Worm (Caenorhabditis elegans) whole organism, mixed stage, embryonic: Measurements from ENCODE around the gene F22B8.3.

ENCODE experiments used
- ceh-83 ChIP-seq: fragments of 200-800 bp; sonication (Bioruptor generic); optimal IDR thresholded peaks from 2 replicates; lab custom pipeline; 2018; ENCODE audit warnings: mild to moderate bottlenecking, missing genetic modification characterization, missing compliant biosample characterization
- lin-32 ChIP-seq: fragments of 200-800 bp; sonication (Bioruptor generic); optimal IDR thresholded peaks from 2 replicates; lab custom pipeline; 2018; ENCODE audit warnings: mild to moderate bottlenecking, missing genetic modification characterization, missing compliant biosample characterization
- nhr-12 ChIP-seq: fragments of 150-350 bp; optimal IDR thresholded peaks from 2 replicates; lab custom pipeline; 2014; ENCODE audit warnings: missing biosample characterization, missing genetic modification characterization
- tbx-8 ChIP-seq: fragments of 200-800 bp; sonication (Bioruptor generic); optimal IDR thresholded peaks from 2 replicates; lab custom pipeline; 2018; ENCODE audit warnings: mild to moderate bottlenecking, missing genetic modification characterization, moderate library complexity, missing compliant biosample characterization

Gene F22B8.3

DNA sequence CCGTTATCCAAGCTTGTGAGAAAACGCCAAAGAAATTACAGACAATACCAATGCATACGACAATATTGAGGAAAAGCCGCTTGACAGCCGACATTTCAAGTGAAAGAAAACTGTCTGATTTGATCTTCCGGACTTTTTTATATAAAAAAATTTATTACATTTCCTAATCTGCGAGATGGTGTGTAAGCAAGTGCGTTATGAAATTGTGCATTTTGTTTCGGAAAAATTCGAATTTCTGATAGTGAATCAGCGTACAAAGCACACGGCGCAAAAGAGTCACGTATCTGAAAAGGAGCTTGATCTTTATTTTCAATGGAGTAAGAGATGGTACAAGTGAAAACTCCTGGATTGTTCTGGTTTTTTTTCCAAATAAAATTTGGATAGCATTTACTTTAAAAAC, 50.3 kb downstream of the F22B8.3 start, which contains the start of gene clc-32:
clc-32 (minus strand) TSS at position 101 of the 400 bp plus-strand sequence.
- TF ChIP-seq ceh-83 (GFP tag; lab: Kevin White, UChicago), result no peak
- no peak for TF ChIP-seq nhr-12 (tag; lab: Kevin White, UChicago)
- TF ChIP-seq tbx-8 (GFP tag; lab: Kevin White, UChicago), result no peak
- TF ChIP-seq lin-32 (GFP tag; lab: Kevin White, UChicago), result no peak
- TF ChIP-seq, all 35 proteins: peak for 0
